Worm (Caenorhabditis elegans) whole organism, L1 larva: ENCODE results near the gene F46F5.7.
"Not testable (repeated sequence)": the region's sequence is repeated elsewhere in the genome, so short reads cannot be mapped to it uniquely, and the experiment has no call there.

Experiments used
- C34B4.2 ChIP-seq: sonication (generic microtip); optimal IDR thresholded peaks from 2 replicates; lab custom pipeline; 2017; ENCODE audit warnings: mild to moderate bottlenecking, missing genetic modification characterization, missing compliant biosample characterization
- aha-1 ChIP-seq: fragments of 150-350 bp; optimal IDR thresholded peaks from 2 replicates; lab custom pipeline; 2014; ENCODE audit warnings: missing biosample characterization, missing genetic modification characterization
- alr-1 ChIP-seq: fragments of 200-800 bp; sonication (Bioruptor generic); optimal IDR thresholded peaks from 2 replicates; lab custom pipeline; 2018; ENCODE audit warnings: borderline replicate concordance, mild to moderate bottlenecking, missing genetic modification characterization, missing compliant biosample characterization
- aly-2 ChIP-seq: fragments of 150-350 bp; optimal IDR thresholded peaks from 2 replicates; lab custom pipeline; 2014; ENCODE audit warnings: missing biosample characterization, missing genetic modification characterization
- ceh-63 ChIP-seq: fragments of 200-800 bp; sonication (Bioruptor generic); optimal IDR thresholded peaks from 2 replicates; lab custom pipeline; 2018; ENCODE audit warnings: mild to moderate bottlenecking, missing genetic modification characterization, missing compliant biosample characterization
- ceh-88 ChIP-seq: fragments of 200-800 bp; sonication (Bioruptor generic); IDR thresholded peaks from 2 replicates; pipeline ENCODE4 v1.3.6; 2022; ENCODE audit warnings: missing genetic modification characterization, missing compliant biosample characterization
- ceh-90 ChIP-seq: sonication (generic microtip); optimal IDR thresholded peaks from 2 replicates; lab custom pipeline; 2016; ENCODE audit warnings: missing genetic modification characterization, missing compliant biosample characterization
- efl-1 ChIP-seq, 4 experiments: fragments of 150-350 bp; optimal IDR thresholded peaks in 3 of 4; peaks in 1 of 4; 1 replicate in 1 of 4; 2 replicates in 3 of 4; lab custom pipeline; 2014; ENCODE audit warnings: missing biosample characterization in 2 of 4, missing genetic modification characterization in 2 of 4, missing genetic modification reagents in 2 of 4
- efl-3 ChIP-seq: fragments of 200-800 bp; sonication (Bioruptor generic); optimal IDR thresholded peaks from 2 replicates; lab custom pipeline; 2018; ENCODE audit warnings: mild to moderate bottlenecking, missing genetic modification characterization, missing compliant biosample characterization
- egl-27 ChIP-seq, 2 experiments: fragments of 150-350 bp in 1 of 2; sonication (generic microtip); optimal IDR thresholded peaks; 3 replicates each; lab custom pipeline; 2017 to 2018; ENCODE audit warnings: missing biosample characterization in 2 of 2, missing genetic modification characterization in 2 of 2, missing genetic modification reagents in 2 of 2
- irx-1 ChIP-seq: sonication (generic microtip); optimal IDR thresholded peaks from 2 replicates; lab custom pipeline; 2016; ENCODE audit warnings: missing genetic modification characterization, missing compliant biosample characterization
- lin-39 ChIP-seq: fragments of 150-350 bp; optimal IDR thresholded peaks from 2 replicates; lab custom pipeline; 2014; ENCODE audit warnings: missing biosample characterization, missing genetic modification reagents, missing genetic modification characterization
- lir-3 ChIP-seq: sonication (generic microtip); optimal IDR thresholded peaks from 2 replicates; lab custom pipeline; 2016; ENCODE audit warnings: mild to moderate bottlenecking, missing genetic modification characterization, moderate library complexity, missing compliant biosample characterization; ENCODE audit not compliant: poor library complexity
- lsy-2 ChIP-seq, 2 experiments: fragments of 150-350 bp; optimal IDR thresholded peaks; 2 replicates each; lab custom pipeline; 2014; ENCODE audit warnings: missing biosample characterization in 2 of 2, missing genetic modification characterization in 2 of 2
- mep-1 ChIP-seq: fragments of 150-350 bp; optimal IDR thresholded peaks from 2 replicates; lab custom pipeline; 2014; ENCODE audit warnings: missing biosample characterization, missing genetic modification characterization
- nhr-19 ChIP-seq: fragments of 200-800 bp; sonication (Bioruptor generic); conservative IDR thresholded peaks from 2 replicates; pipeline ENCODE4 v1.3.6; 2022; ENCODE audit warnings: missing genetic modification characterization, missing compliant biosample characterization
- nhr-71 ChIP-seq: sonication (generic microtip); optimal IDR thresholded peaks from 2 replicates; lab custom pipeline; 2016; ENCODE audit warnings: mild to moderate bottlenecking, missing genetic modification characterization, moderate library complexity, missing compliant biosample characterization
- nhr-76 ChIP-seq: sonication (generic microtip); optimal IDR thresholded peaks from 2 replicates; lab custom pipeline; 2017; ENCODE audit warnings: missing biosample characterization, missing genetic modification characterization
- nhr-77 ChIP-seq: fragments of 150-350 bp; optimal IDR thresholded peaks from 2 replicates; lab custom pipeline; 2014; ENCODE audit warnings: missing biosample characterization, missing genetic modification characterization
- nhr-85 ChIP-seq: sonication (generic microtip); peaks from one replicate; lab custom pipeline; 2016; ENCODE audit warnings: missing genetic modification characterization, inconsistent platforms, missing compliant biosample characterization
- pax-3 ChIP-seq: fragments of 200-800 bp; sonication (Bioruptor generic); optimal IDR thresholded peaks from 2 replicates; lab custom pipeline; 2018; ENCODE audit warnings: mild to moderate bottlenecking, missing genetic modification characterization, moderate library complexity, missing compliant biosample characterization
- skn-1 ChIP-seq: fragments of 150-350 bp; optimal IDR thresholded peaks from 2 replicates; lab custom pipeline; 2014; ENCODE audit warnings: missing biosample characterization, missing genetic modification characterization
- snpc-4 ChIP-seq: fragments of 150-350 bp; optimal IDR thresholded peaks from 2 replicates; lab custom pipeline; 2014; ENCODE audit warnings: missing biosample characterization, missing genetic modification characterization
- tbx-2 ChIP-seq: sonication (generic microtip); optimal IDR thresholded peaks from 2 replicates; lab custom pipeline; 2016; ENCODE audit warnings: missing genetic modification characterization, missing compliant biosample characterization
- unc-30 ChIP-seq: sonication (generic microtip); optimal IDR thresholded peaks from 2 replicates; lab custom pipeline; 2017; ENCODE audit warnings: missing biosample characterization, missing genetic modification characterization
- unc-62 ChIP-seq: fragments of 150-350 bp; optimal IDR thresholded peaks from 2 replicates; lab custom pipeline; 2014; ENCODE audit warnings: missing biosample characterization, missing genetic modification reagents, missing genetic modification characterization
- unc-86 ChIP-seq: sonication (generic microtip); optimal IDR thresholded peaks from 2 replicates; lab custom pipeline; 2016; ENCODE audit warnings: missing genetic modification characterization, missing compliant biosample characterization
- vab-15 ChIP-seq: sonication (generic microtip); optimal IDR thresholded peaks from 2 replicates; lab custom pipeline; 2017; ENCODE audit warnings: missing genotype, mild to moderate bottlenecking, missing genetic modification characterization, missing compliant biosample characterization
- xbp-1 ChIP-seq: sonication (generic microtip); optimal IDR thresholded peaks from 2 replicates; lab custom pipeline; 2016; ENCODE audit warnings: missing genetic modification characterization, missing compliant biosample characterization
- zip-4 ChIP-seq: fragments of 200-800 bp; sonication (Bioruptor generic); optimal IDR thresholded peaks from 2 replicates; lab custom pipeline; 2018; ENCODE audit warnings: mild to moderate bottlenecking, missing genetic modification characterization, moderate library complexity, missing compliant biosample characterization
- ztf-11 ChIP-seq, 2 experiments: sonication (generic microtip); optimal IDR thresholded peaks; 2 replicates each; lab custom pipeline; 2016 to 2017; ENCODE audit warnings: missing genetic modification characterization in 2 of 2, missing biosample characterization in 1 of 2, missing compliant biosample characterization in 1 of 2

F46F5.7 gene

DNA sequence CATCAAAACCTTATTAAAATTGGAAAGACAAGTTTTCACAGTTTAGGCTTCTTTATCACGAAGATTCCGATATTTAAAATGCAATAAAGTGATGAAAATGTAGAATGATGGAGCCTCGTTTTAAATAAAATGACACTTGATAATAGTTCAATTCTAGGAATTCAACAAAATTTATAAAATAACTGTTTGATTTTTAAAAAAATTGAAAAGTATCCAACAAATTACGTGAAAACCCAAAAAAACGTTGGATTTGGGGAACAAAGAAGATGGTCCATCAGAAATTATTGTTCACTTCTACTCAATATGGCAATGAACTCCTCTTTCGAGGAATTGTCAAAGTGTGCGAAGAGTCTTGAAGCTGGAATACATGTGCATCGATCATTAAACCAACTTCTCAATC, 23.6 kb upstream of the F46F5.7 start, which contains the start of gene F28A10.4:
TSS of gene F28A10.4 (plus strand) at position 301 of the 400 bp plus-strand sequence.
- no peak for TF ChIP-seq unc-62 (GFP tag; lab: Kevin White, UChicago)
- peak; percentile 33 for TF ChIP-seq nhr-85

DNA sequence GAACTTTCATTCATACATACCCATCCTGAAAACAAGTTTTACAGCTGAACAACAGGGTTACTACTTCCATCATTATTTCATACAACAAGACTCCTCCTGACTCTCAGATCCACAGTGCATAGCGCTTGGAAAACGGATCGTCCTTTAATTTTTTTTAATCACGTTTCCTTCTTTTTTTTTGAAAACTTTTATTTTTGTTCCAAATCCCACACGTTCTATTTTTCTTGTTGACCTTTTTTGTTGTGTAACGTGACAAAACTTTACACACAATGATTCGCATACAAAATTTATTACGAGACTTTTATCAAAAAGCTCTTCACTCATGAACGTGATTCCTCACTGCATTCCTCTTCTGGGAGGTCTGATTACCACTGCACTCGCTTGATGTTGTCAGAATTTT, 19.7 kb upstream of the F46F5.7 start, which contains the start of gene clc-33:
TSS of gene clc-33 (plus strand) at position 301 of the 400 bp plus-strand sequence.
- TF ChIP-seq ztf-11 (tag; optimal IDR thresholded peaks at IDR 0.05; lab: Kevin White, UChicago) (no peak), skn-1 (no peak), ceh-90 (tag; lab: Kevin White, UChicago) (no peak), xbp-1 (tag; lab: Kevin White, UChicago) (no peak), pax-3 (tag; lab: Kevin White, UChicago) (no peak), nhr-71 (tag; lab: Kevin White, UChicago) (no peak), lsy-2 (tag; optimal IDR thresholded peaks at IDR 0.05; lab: Kevin White, UChicago) (no peak), alr-1 (tag; lab: Kevin White, UChicago) (no peak)
- TF ChIP-seq, all 84 proteins: peak for 0

DNA sequence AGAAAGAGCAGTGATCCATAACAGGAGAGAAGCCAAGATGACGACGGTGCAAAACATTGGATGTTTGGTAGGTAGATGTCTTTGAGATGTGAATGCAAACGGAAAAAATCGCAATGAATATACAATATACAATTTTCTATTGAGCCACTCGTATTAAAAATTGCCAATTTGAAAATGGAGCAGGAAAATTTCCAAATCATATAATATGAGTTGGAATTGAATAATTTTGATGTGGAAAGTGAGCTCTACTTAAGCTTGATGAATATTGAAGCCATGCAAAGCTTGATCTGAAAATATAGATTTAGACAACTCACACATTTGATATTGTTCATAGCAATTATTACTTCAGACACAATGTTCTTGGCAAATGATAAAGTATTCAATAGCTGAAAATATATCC, 18.0 kb upstream of the F46F5.7 start, which contains the start of gene F28A10.8:
TSS of gene F28A10.8 (minus strand) at position 101 of the 400 bp plus-strand sequence.
- TF ChIP-seq ceh-88 (GFP tag; lab: Robert Waterston, UW): no peak
- no peak for TF ChIP-seq pax-3 (tag; lab: Kevin White, UChicago)
- TF ChIP-seq unc-62 (GFP tag; lab: Kevin White, UChicago): no peak
- TF ChIP-seq lin-39 (tag; lab: Kevin White, UChicago): no peak
- no peak for TF ChIP-seq tbx-2 (tag; lab: Kevin White, UChicago)
- no peak for TF ChIP-seq C34B4.2 (tag; lab: Kevin White, UChicago)
- TF ChIP-seq ceh-63: no peak
- no peak for TF ChIP-seq zip-4
- no peak for TF ChIP-seq nhr-85

DNA sequence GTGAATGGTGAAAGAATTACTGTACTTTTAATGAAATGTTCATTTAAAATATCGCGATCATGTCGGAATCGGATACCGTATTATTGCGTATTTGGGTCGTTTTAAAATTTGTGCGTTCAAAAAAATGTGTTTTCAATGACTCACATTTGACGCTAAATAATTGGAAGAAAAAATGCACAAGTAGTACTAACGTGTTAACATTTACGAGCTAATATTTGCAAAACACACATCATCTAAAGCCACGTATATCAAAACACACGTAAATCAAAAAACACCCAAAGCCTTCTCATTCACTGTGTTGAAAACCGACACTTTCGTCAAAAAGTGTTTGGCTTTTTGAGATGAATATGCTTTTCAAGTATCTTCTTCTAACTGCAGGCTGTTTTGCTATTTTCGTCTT, 5.1 kb upstream of the F46F5.7 start, which contains the start of gene F28A10.1:
TSS of gene F28A10.1 (plus strand) at position 301 of the 400 bp plus-strand sequence.
- TF ChIP-seq unc-86 (tag; lab: Kevin White, UChicago) (no peak), skn-1 (no peak), efl-1 (optimal IDR thresholded peaks at IDR 0.05; lab: Kevin White, UChicago) (no peak), efl-1 (GFP tag; optimal IDR thresholded peaks at IDR 0.05 in 1 of 2; lab: Kevin White, UChicago) (no peak)
- TF ChIP-seq, all 84 proteins: peak for 0

DNA sequence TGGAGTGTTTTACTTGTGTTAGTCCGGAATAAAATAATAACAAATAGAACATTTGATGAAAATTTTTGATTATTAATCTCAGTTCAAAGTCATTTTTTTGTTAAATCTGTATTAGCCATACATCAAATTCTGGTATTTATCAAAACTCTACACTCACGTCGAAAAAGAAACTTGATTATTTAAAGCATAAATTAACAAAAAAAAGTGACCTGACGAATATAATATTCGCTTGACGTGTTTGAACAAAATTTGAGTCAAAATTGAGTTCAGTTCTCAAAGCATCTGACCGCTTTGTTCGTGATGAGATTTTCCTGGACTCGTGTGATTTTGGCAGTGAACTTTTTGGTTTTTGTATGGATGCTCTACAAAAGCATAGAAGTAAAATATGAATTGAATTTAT, 3.1 kb upstream of the F46F5.7 start, which contains the start of gene F46F5.10:
TSS of gene F46F5.10 (plus strand) at position 301 of the 400 bp plus-strand sequence.
- no peak for TF ChIP-seq unc-86 (tag; lab: Kevin White, UChicago)
- TF ChIP-seq vab-15 (tag; lab: Kevin White, UChicago): no peak
- TF ChIP-seq nhr-76 (tag; lab: Kevin White, UChicago): no peak
- no peak for TF ChIP-seq unc-30 (tag; lab: Kevin White, UChicago)
- TF ChIP-seq C34B4.2 (tag; lab: Kevin White, UChicago): no peak
- no peak for TF ChIP-seq ztf-11 (tag; optimal IDR thresholded peaks at IDR 0.05; lab: Kevin White, UChicago)
- no peak for TF ChIP-seq ceh-63
- TF ChIP-seq efl-3 (GFP tag; lab: Kevin White, UChicago): no peak
- TF ChIP-seq ceh-90 (tag; lab: Kevin White, UChicago): no peak
- no peak for TF ChIP-seq nhr-77 (tag; lab: Kevin White, UChicago)
- TF ChIP-seq alr-1 (tag; lab: Kevin White, UChicago): no peak
- no peak for TF ChIP-seq snpc-4 (tag; lab: Kevin White, UChicago)
- TF ChIP-seq nhr-71 (tag; lab: Kevin White, UChicago): no peak
- no peak for TF ChIP-seq aly-2
- TF ChIP-seq lir-3: no peak
- TF ChIP-seq mep-1: no peak
- TF ChIP-seq irx-1 (tag; lab: Kevin White, UChicago): no peak

DNA sequence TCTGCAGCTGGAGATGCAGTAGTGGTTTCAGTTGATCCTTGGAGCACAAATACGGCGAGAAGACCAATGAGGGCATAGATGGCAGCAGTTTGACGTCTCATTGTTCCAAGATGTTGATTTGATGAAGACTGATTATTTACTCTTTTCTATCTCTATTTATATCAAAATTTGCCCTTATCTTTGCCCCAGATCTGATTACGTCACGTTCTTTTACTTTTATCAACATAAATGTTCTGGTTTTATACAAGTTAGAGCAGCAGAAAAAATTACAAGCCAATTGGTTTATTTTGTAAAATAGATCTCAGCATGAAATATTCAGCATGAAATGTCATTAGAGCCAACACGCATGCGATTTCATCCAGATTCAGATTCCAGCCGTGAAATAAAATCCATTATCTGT, 2.3 kb upstream of the F46F5.7 start, which contains the start of gene msrp-4:
TSS of gene msrp-4 (minus strand) at position 101 of the 400 bp plus-strand sequence.
- not testable (repeated sequence) for TF ChIP-seq nhr-19 (GFP tag; lab: Robert Waterston, UW); aha-1 (tag; lab: Kevin White, UChicago); egl-27 (tag; optimal IDR thresholded peaks at IDR 0.05; lab: Kevin White, UChicago)
